Fruit fly (Drosophila melanogaster) whole organism, embryonic: Measurements from ENCODE around the gene CG33946.
A peak's percentile ranks its signal among the peaks of the same experiment; 100 is the strongest.

Source experiments
- CG11247 ChIP-seq: fragments of 200-800 bp; sonication (Bioruptor generic); IDR thresholded peaks from 2 replicates; pipeline ENCODE4 v1.3.6; 2022; ENCODE audit warnings: missing biosample characterization, missing genetic modification characterization
- CG11696 ChIP-seq: fragments of 200-800 bp; sonication (Bioruptor generic); IDR thresholded peaks from 2 replicates; pipeline ENCODE4 v1.3.6; 2022; ENCODE audit warnings: missing biosample characterization, missing genetic modification characterization
- CG12391 ChIP-seq: fragments of 200-800 bp; sonication (Bioruptor generic); optimal IDR thresholded peaks from 3 replicates; lab custom pipeline; 2018; ENCODE audit warnings: missing biosample characterization, mild to moderate bottlenecking, missing genetic modification characterization, moderate library complexity
- CG13123 ChIP-seq: fragments of 200-800 bp; sonication (Bioruptor generic); optimal IDR thresholded peaks from 2 replicates; lab custom pipeline; 2016; ENCODE audit warnings: missing biosample characterization, missing genetic modification characterization
- CG17186 ChIP-seq: fragments of 200-800 bp; sonication (Bioruptor generic); optimal IDR thresholded peaks from 3 replicates; lab custom pipeline; 2017; ENCODE audit warnings: missing biosample characterization, missing genetic modification reagents, missing genetic modification characterization
- CG17912 ChIP-seq: fragments of 200-800 bp; sonication (Bioruptor generic); optimal IDR thresholded peaks from 2 replicates; lab custom pipeline; 2018; ENCODE audit warnings: missing biosample characterization, mild to moderate bottlenecking, missing genetic modification characterization
- CG30403 ChIP-seq: fragments of 200-800 bp; sonication (Bioruptor generic); optimal IDR thresholded peaks from 3 replicates; lab custom pipeline; 2016; ENCODE audit warnings: missing biosample characterization, missing genetic modification characterization
- CG3065 ChIP-seq: fragments of 200-800 bp; sonication (Bioruptor generic); optimal IDR thresholded peaks from 2 replicates; lab custom pipeline; 2016; ENCODE audit warnings: missing biosample characterization, missing genetic modification characterization
- CG32767 ChIP-seq: fragments of 200-800 bp; sonication (Bioruptor generic); IDR thresholded peaks from 2 replicates; pipeline ENCODE4 v1.3.6; 2022; ENCODE audit warnings: missing biosample characterization, missing genetic modification characterization
- CG4730 ChIP-seq: fragments of 200-800 bp; sonication (Bioruptor generic); IDR thresholded peaks from 2 replicates; pipeline ENCODE4 v1.3.6; 2022; ENCODE audit warnings: missing biosample characterization, missing genetic modification characterization
- CG6175 ChIP-seq: fragments of 200-800 bp; sonication (Bioruptor generic); IDR thresholded peaks from 3 replicates; pipeline ENCODE4 v1.3.6; 2022; ENCODE audit warnings: missing biosample characterization, missing genetic modification characterization
- CG7271 ChIP-seq: fragments of 200-800 bp; sonication (Bioruptor generic); optimal IDR thresholded peaks from 2 replicates; lab custom pipeline; 2018; ENCODE audit warnings: missing biosample characterization, mild to moderate bottlenecking, missing genetic modification characterization, moderate library complexity
- CG8290 ChIP-seq, 3 experiments: fragments of 200-800 bp; sonication (Bioruptor generic); optimal IDR thresholded peaks; 2 replicates each; lab custom pipeline; 2016 to 2019; ENCODE audit warnings: missing biosample characterization in 3 of 3, missing genetic modification characterization in 3 of 3, mild to moderate bottlenecking in 2 of 3, moderate library complexity in 1 of 3
- CG8944 ChIP-seq: fragments of 200-800 bp; sonication (Bioruptor generic); optimal IDR thresholded peaks from 3 replicates; lab custom pipeline; 2016; ENCODE audit warnings: missing biosample characterization, missing genetic modification characterization
- CrebB ChIP-seq: fragments of 200-800 bp; sonication (Bioruptor generic); optimal IDR thresholded peaks from 3 replicates; lab custom pipeline; 2018; ENCODE audit warnings: missing biosample characterization, mild to moderate bottlenecking, missing genetic modification characterization
- Deaf1 ChIP-seq: fragments of 200-800 bp; optimal IDR thresholded peaks from 3 replicates; lab custom pipeline; 2019; ENCODE audit warnings: missing biosample characterization, mild to moderate bottlenecking, missing genetic modification characterization, moderate library complexity
- Dip3 ChIP-seq: fragments of 200-800 bp; sonication (Bioruptor generic); optimal IDR thresholded peaks from 3 replicates; lab custom pipeline; 2016; ENCODE audit warnings: missing biosample characterization, missing genetic modification characterization
- GATAe ChIP-seq: fragments of 200-800 bp; sonication (Bioruptor generic); conservative IDR thresholded peaks from 2 replicates; pipeline ENCODE4 v1.3.6; 2022; ENCODE audit warnings: missing biosample characterization, missing genetic modification characterization
- HLH4C ChIP-seq: fragments of 200-800 bp; sonication (Bioruptor generic); IDR thresholded peaks from 3 replicates; pipeline ENCODE4 v1.3.6; 2022; ENCODE audit warnings: missing biosample characterization, missing genetic modification characterization; ENCODE audit not compliant: partially characterized antibody
- HLHmδ ChIP-seq: fragments of 200-800 bp; sonication (Bioruptor generic); optimal IDR thresholded peaks from 2 replicates; lab custom pipeline; 2018; ENCODE audit warnings: missing biosample characterization, mild to moderate bottlenecking, missing genetic modification characterization, moderate library complexity
- Hey ChIP-seq: fragments of 200-800 bp; sonication (Bioruptor generic); optimal IDR thresholded peaks from 3 replicates; lab custom pipeline; 2018; ENCODE audit warnings: missing biosample characterization, mild to moderate bottlenecking, missing genetic modification characterization
- Hr39 ChIP-seq: fragments of >200 bp; optimal IDR thresholded peaks from 2 replicates; lab custom pipeline; 2017
- NC2α ChIP-seq: fragments of 200-800 bp; sonication (Bioruptor generic); optimal IDR thresholded peaks from 2 replicates; lab custom pipeline; 2016; ENCODE audit warnings: missing biosample characterization, missing genetic modification characterization
- Nf-YA ChIP-seq: fragments of 200-800 bp; sonication (Bioruptor generic); IDR thresholded peaks from 2 replicates; pipeline ENCODE4 v1.3.6; 2022; ENCODE audit warnings: missing biosample characterization, missing genetic modification characterization
- Optix ChIP-seq: fragments of 200-800 bp; sonication (Bioruptor generic); IDR thresholded peaks from 3 replicates; pipeline ENCODE4 v1.3.6; 2022; ENCODE audit warnings: missing biosample characterization, missing genetic modification characterization
- Rfx ChIP-seq: fragments of 200-800 bp; sonication (Bioruptor generic); IDR thresholded peaks from 2 replicates; pipeline ENCODE4 v1.3.6; 2022; ENCODE audit warnings: missing biosample characterization, missing genetic modification characterization
- Ssrp ChIP-seq: fragments of 200-800 bp; sonication (Bioruptor generic); optimal IDR thresholded peaks from 2 replicates; lab custom pipeline; 2018; ENCODE audit warnings: missing biosample characterization, mild to moderate bottlenecking, missing genetic modification characterization, moderate library complexity
- Stat92E ChIP-seq, 3 experiments: fragments of >200 bp in 2 of 3; fragments of 200-800 bp in 1 of 3; sonication (Bioruptor generic) in 1 of 3; optimal IDR thresholded peaks; 2 replicates each; lab custom pipeline; 2017 to 2019; ENCODE audit warnings: missing biosample characterization in 3 of 3, missing genetic modification characterization in 3 of 3, mild to moderate bottlenecking in 1 of 3, moderate library complexity in 1 of 3
- Xbp1 ChIP-seq: fragments of 200-800 bp; sonication (Bioruptor generic); optimal IDR thresholded peaks from 3 replicates; lab custom pipeline; 2016; ENCODE audit warnings: missing biosample characterization, mild to moderate bottlenecking, missing genetic modification characterization
- bigmax ChIP-seq: fragments of 200-800 bp; sonication (Bioruptor generic); optimal IDR thresholded peaks from 2 replicates; lab custom pipeline; 2018; ENCODE audit warnings: missing biosample characterization, mild to moderate bottlenecking, missing genetic modification characterization
- esg ChIP-seq: fragments of 200-800 bp; sonication (Bioruptor generic); conservative IDR thresholded peaks from 2 replicates; pipeline ENCODE4 v1.3.6; 2022; ENCODE audit warnings: missing biosample characterization, missing genetic modification characterization
- exex ChIP-seq: fragments of 200-800 bp; sonication (Bioruptor generic); optimal IDR thresholded peaks from 4 replicates; lab custom pipeline; 2018; ENCODE audit warnings: missing biosample characterization, mild to moderate bottlenecking, missing genetic modification characterization, moderate library complexity
- fd96Cb ChIP-seq: fragments of 200-800 bp; sonication (Bioruptor generic); optimal IDR thresholded peaks from 2 replicates; lab custom pipeline; 2018; ENCODE audit warnings: missing biosample characterization, mild to moderate bottlenecking, missing genetic modification characterization, moderate library complexity
- ftz-f1 ChIP-seq: fragments of 200-800 bp; sonication (Bioruptor generic); optimal IDR thresholded peaks from 2 replicates; lab custom pipeline; 2016; ENCODE audit warnings: missing biosample characterization, missing genetic modification characterization
- nmo ChIP-seq: fragments of 200-800 bp; sonication (Bioruptor generic); optimal IDR thresholded peaks from 2 replicates; lab custom pipeline; 2018; ENCODE audit warnings: missing biosample characterization, mild to moderate bottlenecking, missing genetic modification characterization, moderate library complexity
- nom ChIP-seq: fragments of 200-800 bp; sonication (Bioruptor generic); optimal IDR thresholded peaks from 2 replicates; lab custom pipeline; 2017; ENCODE audit warnings: missing biosample characterization, missing genetic modification characterization, mild to moderate bottlenecking, moderate library complexity, missing genetic modification reagents
- onecut ChIP-seq: fragments of 200-800 bp; sonication (Bioruptor generic); IDR thresholded peaks from 2 replicates; pipeline ENCODE4 v1.3.6; 2022; ENCODE audit warnings: missing biosample characterization, missing genetic modification characterization
- org-1 ChIP-seq: fragments of 200-800 bp; sonication (Bioruptor generic); optimal IDR thresholded peaks from 2 replicates; lab custom pipeline; 2017; ENCODE audit warnings: missing biosample characterization, missing genetic modification characterization
- pho ChIP-seq: fragments of 200-800 bp; sonication (Bioruptor generic); optimal IDR thresholded peaks from 2 replicates; lab custom pipeline; 2016; ENCODE audit warnings: missing biosample characterization, missing genetic modification characterization
- ro ChIP-seq: fragments of 200-800 bp; sonication (Bioruptor generic); IDR thresholded peaks from 2 replicates; pipeline ENCODE4 v1.3.6; 2022; ENCODE audit warnings: missing biosample characterization, missing genetic modification characterization
- sens ChIP-seq: fragments of 200-800 bp; sonication (Bioruptor generic); peaks from one replicate; lab custom pipeline; 2016; ENCODE audit warnings: missing biosample characterization, missing genetic modification characterization
- slbo ChIP-seq: fragments of 200-800 bp; sonication (Bioruptor generic); IDR thresholded peaks from 2 replicates; pipeline ENCODE4 v1.3.6; 2022; ENCODE audit warnings: missing biosample characterization, missing genetic modification characterization
- slou ChIP-seq: fragments of 200-800 bp; sonication (Bioruptor generic); optimal IDR thresholded peaks from 3 replicates; lab custom pipeline; 2016; ENCODE audit warnings: missing biosample characterization, missing genetic modification characterization
- sna ChIP-seq: fragments of 200-800 bp; sonication (Bioruptor generic); IDR thresholded peaks from 2 replicates; pipeline ENCODE4 v1.3.6; 2022; ENCODE audit warnings: missing biosample characterization, missing genetic modification characterization; ENCODE audit not compliant: partially characterized antibody
- ssp ChIP-seq: fragments of 200-800 bp; sonication (Bioruptor generic); IDR thresholded peaks from 2 replicates; pipeline ENCODE4 v1.3.6; 2022; ENCODE audit warnings: missing biosample characterization, missing genetic modification characterization
- ttk ChIP-seq: fragments of 200-800 bp; sonication (Bioruptor generic); IDR thresholded peaks from 2 replicates; pipeline ENCODE4 v2.1.2; 2022; ENCODE audit warnings: missing biosample characterization, missing genetic modification characterization
- vfl ChIP-seq: fragments of 200-800 bp; sonication (Bioruptor generic); optimal IDR thresholded peaks from 2 replicates; lab custom pipeline; 2016; ENCODE audit warnings: missing biosample characterization, missing genetic modification characterization
- zen ChIP-seq: fragments of 200-800 bp; sonication (Bioruptor generic); optimal IDR thresholded peaks from 3 replicates; lab custom pipeline; 2018; ENCODE audit warnings: missing biosample characterization, mild to moderate bottlenecking, missing genetic modification characterization, moderate library complexity
- zen2 ChIP-seq: fragments of 200-800 bp; sonication (Bioruptor generic); IDR thresholded peaks from 3 replicates; pipeline ENCODE4 v1.3.6; 2022; ENCODE audit warnings: missing biosample characterization, missing genetic modification characterization; ENCODE audit not compliant: partially characterized antibody

Gene CG33946

DNA sequence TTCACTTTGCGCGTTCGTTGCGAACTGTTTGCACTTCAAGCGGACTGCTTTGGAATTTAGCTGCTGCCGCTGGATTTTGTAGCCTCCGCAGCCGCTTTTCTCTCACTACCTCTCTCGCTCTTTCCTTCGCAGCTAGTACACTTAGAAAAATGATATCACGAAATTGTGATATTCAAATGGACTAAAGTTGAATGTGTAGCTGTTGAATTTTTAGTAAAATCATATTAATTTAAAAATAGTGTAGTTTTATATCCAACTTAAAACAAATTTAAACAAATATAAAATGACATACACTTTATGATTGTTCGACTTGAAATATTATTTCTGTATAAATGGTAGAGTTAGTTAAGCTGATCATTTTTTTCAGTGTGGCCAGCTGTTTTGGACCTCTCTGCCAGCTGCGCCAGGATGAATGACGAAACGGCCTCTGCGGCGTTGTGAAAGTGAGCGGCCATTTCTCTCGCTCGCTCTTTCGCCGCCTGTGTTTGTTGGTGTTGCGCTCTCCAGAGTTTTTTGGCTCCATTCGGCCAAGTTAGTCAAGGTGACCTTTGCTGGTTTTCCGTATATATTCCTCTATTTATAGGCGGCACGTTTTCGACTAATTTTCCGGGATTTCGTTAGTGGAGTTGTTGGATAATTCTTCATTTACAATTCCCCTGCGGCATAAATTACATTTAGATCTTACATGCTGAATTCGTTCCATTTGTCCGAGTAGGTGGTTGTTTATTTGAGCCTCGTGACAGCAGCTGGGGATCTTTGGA, 42.4 kb downstream of the CG33946 start, which contains the start of gene Ldh:
Gene Ldh, minus strand, starts transcription at position 51 of the 761 bp plus-strand sequence.
- TF ChIP-seq Optix (GFP tag; lab: Robert Waterston, UW) (peak; percentile 45; the same call in 1 of the 3 replicates), bigmax (GFP tag; lab: Kevin White, UChicago) (no peak), Dip3 (GFP tag; lab: Kevin White, UChicago) (peak; percentile 50), pho (GFP tag; lab: Kevin White, UChicago) (peak; percentile 75), Ssrp (tag; lab: Kevin White, UChicago) (peak; percentile 97), CG30403 (GFP tag; lab: Kevin White, UChicago) (peak; percentile 97), CG8944 (peak; percentile 50), HLH4C (no peak), CG7271 (peak; percentile 91), Stat92E (GFP tag; optimal IDR thresholded peaks at IDR 0.05; lab: Kevin White, UChicago) (peak in 1 of 3 experiments; percentile 94), CG11696 (GFP tag; lab: Robert Waterston, UW) (peak; percentile 80), Hey (tag; lab: Kevin White, UChicago) (peak; percentile 68), Nf-YA (GFP tag; lab: Robert Waterston, UW) (peak; percentile 81), slbo (peak; percentile 92), slou (GFP tag; lab: Kevin White, UChicago) (peak; percentile 91), org-1 (GFP tag; lab: Kevin White, UChicago) (peak; percentile 95), Hr39 (lab: Kevin White, UChicago) (no peak), CG13123 (peak; percentile 89), zen2 (GFP tag; lab: Robert Waterston, UW) (no peak), sens (GFP tag; lab: Kevin White, UChicago) (peak; percentile 99), ssp (GFP tag; lab: Robert Waterston, UW) (peak; percentile 84), ro (GFP tag; lab: Robert Waterston, UW) (peak; percentile 80), CG6175 (GFP tag; lab: Robert Waterston, UW) (peak; percentile 55; the same call in 1 of the 3 replicates), Xbp1 (GFP tag; lab: Kevin White, UChicago) (peak; percentile 95), ftz-f1 (GFP tag; lab: Kevin White, UChicago) (no peak), esg (GFP tag; lab: Robert Waterston, UW) (peak; percentile 91), Rfx (GFP tag; lab: Robert Waterston, UW) (peak; percentile 90), HLHmδ (no peak), nom (GFP tag; lab: Kevin White, UChicago) (peak; percentile 70), exex (tag; lab: Kevin White, UChicago) (peak; percentile 72), vfl (GFP tag; lab: Kevin White, UChicago) (peak; percentile 74), nmo (GFP tag; lab: Kevin White, UChicago) (peak; percentile 98), zen (tag; lab: Kevin White, UChicago) (peak; percentile 98), Deaf1 (tag; lab: Kevin White, UChicago) (peak; percentile 81), CG17912 (GFP tag; lab: Kevin White, UChicago) (peak; percentile 71), CG11247 (GFP tag; lab: Robert Waterston, UW) (peak; percentile 83), onecut (GFP tag; lab: Robert Waterston, UW) (peak; percentile 82), sna (GFP tag; lab: Robert Waterston, UW) (no peak), NC2α (GFP tag; lab: Kevin White, UChicago) (peak; percentile 69), CG17186 (peak; percentile 61), CG4730 (GFP tag; lab: Robert Waterston, UW) (peak; percentile 82), CG12391 (tag; lab: Kevin White, UChicago) (peak; percentile 99), CG3065 (GFP tag; lab: Kevin White, UChicago) (peak; percentile 89), CG8290 (GFP tag; optimal IDR thresholded peaks at IDR 0.05; lab: Kevin White, UChicago) (peak; percentile 95), CG8290 (tag; optimal IDR thresholded peaks at IDR 0.05; lab: Kevin White, UChicago) (peak; percentile 64 to 88), CG32767 (GFP tag; lab: Robert Waterston, UW) (peak; percentile 95), CrebB (peak; percentile 93), GATAe (0 out of 2 replicates have a peak, but pooled peaks have one; percentile 27), fd96Cb (peak; percentile 95), ttk (GFP tag; lab: Robert Waterston, UW) (peak; percentile 90)
